Fruit fly (Drosophila melanogaster) whole organism, embryonic: ENCODE results near the gene Cyt-b5-r.
A peak's percentile ranks its signal among the peaks of the same experiment; 100 is the strongest.

Experiments
- Abd-B ChIP-seq: fragments of 200-800 bp; sonication (Bioruptor generic); optimal IDR thresholded peaks from 2 replicates; lab custom pipeline; 2018; ENCODE audit warnings: missing biosample characterization, mild to moderate bottlenecking, missing genetic modification characterization, moderate library complexity
- Antp ChIP-seq: fragments of 200-800 bp; sonication (Bioruptor generic); optimal IDR thresholded peaks from 3 replicates; lab custom pipeline; 2016; ENCODE audit warnings: missing biosample characterization, missing genetic modification characterization
- CG11247 ChIP-seq: fragments of 200-800 bp; sonication (Bioruptor generic); IDR thresholded peaks from 2 replicates; pipeline ENCODE4 v1.3.6; 2022; ENCODE audit warnings: missing biosample characterization, missing genetic modification characterization
- CG11695 ChIP-seq: fragments of 200-800 bp; sonication (Bioruptor generic); IDR thresholded peaks from 3 replicates; pipeline ENCODE4 v1.3.6; 2022; ENCODE audit warnings: missing biosample characterization, missing genetic modification characterization
- CG12219 ChIP-seq: fragments of 200-800 bp; sonication (Bioruptor generic); optimal IDR thresholded peaks from 3 replicates; lab custom pipeline; 2018; ENCODE audit warnings: missing biosample characterization, mild to moderate bottlenecking, missing genetic modification characterization
- CG13287 ChIP-seq: fragments of 200-800 bp; sonication (Bioruptor generic); IDR thresholded peaks from 2 replicates; pipeline ENCODE4 v1.3.6; 2022; ENCODE audit warnings: missing biosample characterization, missing genetic modification characterization; ENCODE audit not compliant: partially characterized antibody
- CG15269 ChIP-seq: fragments of 200-800 bp; sonication (Bioruptor generic); optimal IDR thresholded peaks from 2 replicates; lab custom pipeline; 2018; ENCODE audit warnings: missing biosample characterization, mild to moderate bottlenecking, missing genetic modification characterization, moderate library complexity
- CG15514 ChIP-seq: fragments of 200-800 bp; sonication (Bioruptor generic); optimal IDR thresholded peaks from 3 replicates; lab custom pipeline; 2017; ENCODE audit warnings: missing biosample characterization, missing genetic modification characterization, mild to moderate bottlenecking, moderate library complexity, missing genetic modification reagents
- CG17359 ChIP-seq: fragments of 200-800 bp; sonication (Bioruptor generic); optimal IDR thresholded peaks from 3 replicates; lab custom pipeline; 2018; ENCODE audit warnings: missing biosample characterization, mild to moderate bottlenecking, missing genetic modification characterization, moderate library complexity
- CG18476 ChIP-seq: fragments of 200-800 bp; sonication (Bioruptor generic); optimal IDR thresholded peaks from 2 replicates; lab custom pipeline; 2016; ENCODE audit warnings: missing biosample characterization, mild to moderate bottlenecking, missing genetic modification characterization
- CG2129 ChIP-seq: fragments of 200-800 bp; sonication (Bioruptor generic); IDR thresholded peaks from 2 replicates; pipeline ENCODE4 v1.3.6; 2022; ENCODE audit warnings: missing biosample characterization, missing genetic modification characterization; ENCODE audit not compliant: partially characterized antibody
- CG2199 ChIP-seq: fragments of 200-800 bp; sonication (Bioruptor generic); IDR thresholded peaks from 3 replicates; pipeline ENCODE4 v1.3.6; 2022; ENCODE audit warnings: missing biosample characterization, missing genetic modification characterization
- CG3163 ChIP-seq: fragments of 200-800 bp; sonication (Bioruptor generic); optimal IDR thresholded peaks from 3 replicates; lab custom pipeline; 2016; ENCODE audit warnings: missing biosample characterization, missing genetic modification characterization
- CG3407 ChIP-seq: fragments of 200-800 bp; sonication (Bioruptor generic); optimal IDR thresholded peaks from 2 replicates; lab custom pipeline; 2018; ENCODE audit warnings: missing biosample characterization, mild to moderate bottlenecking, missing genetic modification characterization
- CG34224 ChIP-seq: fragments of 200-800 bp; sonication (Bioruptor generic); IDR thresholded peaks from 3 replicates; pipeline ENCODE4 v1.3.6; 2022; ENCODE audit warnings: missing biosample characterization, missing genetic modification characterization; ENCODE audit not compliant: partially characterized antibody
- CG4404 ChIP-seq: fragments of 200-800 bp; sonication (Bioruptor generic); IDR thresholded peaks from 2 replicates; pipeline ENCODE4 v1.3.6; 2022; ENCODE audit warnings: missing biosample characterization, missing genetic modification characterization
- CG7271 ChIP-seq: fragments of 200-800 bp; sonication (Bioruptor generic); optimal IDR thresholded peaks from 2 replicates; lab custom pipeline; 2018; ENCODE audit warnings: missing biosample characterization, mild to moderate bottlenecking, missing genetic modification characterization, moderate library complexity
- CG7745 ChIP-seq: fragments of 200-800 bp; sonication (Bioruptor generic); optimal IDR thresholded peaks from 2 replicates; lab custom pipeline; 2018; ENCODE audit warnings: missing biosample characterization, mild to moderate bottlenecking, missing genetic modification characterization, moderate library complexity
- CG7839 ChIP-seq: fragments of 200-800 bp; sonication (Bioruptor generic); optimal IDR thresholded peaks from 3 replicates; lab custom pipeline; 2018; ENCODE audit warnings: missing biosample characterization, mild to moderate bottlenecking, missing genetic modification characterization, moderate library complexity
- CG8089 ChIP-seq: fragments of 200-800 bp; sonication (Bioruptor generic); optimal IDR thresholded peaks from 3 replicates; lab custom pipeline; 2016; ENCODE audit warnings: missing biosample characterization, missing genetic modification characterization
- D ChIP-seq, 2 experiments: fragments of 200-800 bp in 1 of 2; fragments of >200 bp in 1 of 2; sonication (Bioruptor generic) in 1 of 2; optimal IDR thresholded peaks; 2 replicates in 1 of 2; 3 replicates in 1 of 2; lab custom pipeline; 2017; ENCODE audit warnings: mild to moderate bottlenecking in 1 of 2, missing biosample characterization in 1 of 2, missing genetic modification characterization in 1 of 2, missing genetic modification reagents in 1 of 2
- D19A ChIP-seq: fragments of 200-800 bp; optimal IDR thresholded peaks from 3 replicates; lab custom pipeline; 2019; ENCODE audit warnings: missing biosample characterization, mild to moderate bottlenecking, missing genetic modification characterization, moderate library complexity
- Gsc ChIP-seq: fragments of 200-800 bp; sonication (Bioruptor generic); IDR thresholded peaks from 2 replicates; pipeline ENCODE4 v1.3.6; 2022; ENCODE audit warnings: missing biosample characterization, missing genetic modification characterization
- Hmr ChIP-seq: fragments of 200-800 bp; sonication (Bioruptor generic); optimal IDR thresholded peaks from 3 replicates; lab custom pipeline; 2017; ENCODE audit warnings: mild to moderate bottlenecking, missing biosample characterization, missing genetic modification reagents, missing genetic modification characterization
- Hsf ChIP-seq: fragments of 200-800 bp; sonication (Bioruptor generic); optimal IDR thresholded peaks from 3 replicates; lab custom pipeline; 2016; ENCODE audit warnings: missing biosample characterization, missing genetic modification characterization
- ac ChIP-seq: fragments of 200-800 bp; sonication (Bioruptor generic); optimal IDR thresholded peaks from 3 replicates; lab custom pipeline; 2017; ENCODE audit warnings: missing biosample characterization, mild to moderate bottlenecking, missing genetic modification characterization
- bab2 ChIP-seq: fragments of 200-800 bp; sonication (Bioruptor generic); optimal IDR thresholded peaks from 2 replicates; lab custom pipeline; 2016; ENCODE audit warnings: missing biosample characterization, missing genetic modification characterization
- bcd ChIP-seq: fragments of 200-800 bp; sonication (Bioruptor generic); optimal IDR thresholded peaks from 2 replicates; lab custom pipeline; 2017; ENCODE audit warnings: missing biosample characterization, mild to moderate bottlenecking, missing genetic modification characterization
- bsh ChIP-seq, 2 experiments: fragments of 200-800 bp; sonication (Bioruptor generic); optimal IDR thresholded peaks; 2 replicates each; lab custom pipeline; 2017 to 2018; ENCODE audit warnings: mild to moderate bottlenecking in 2 of 2, missing biosample characterization in 2 of 2, missing genetic modification characterization in 2 of 2, moderate library complexity in 1 of 2
- cas ChIP-seq: fragments of 200-800 bp; sonication (Bioruptor generic); IDR thresholded peaks from 2 replicates; pipeline ENCODE4 v1.3.6; 2022; ENCODE audit warnings: missing biosample characterization, missing genetic modification characterization
- disco-r ChIP-seq: fragments of 200-800 bp; sonication (Bioruptor generic); optimal IDR thresholded peaks from 2 replicates; lab custom pipeline; 2016; ENCODE audit warnings: missing biosample characterization, missing genetic modification characterization
- eve ChIP-seq, 2 experiments: fragments of >200 bp; optimal IDR thresholded peaks; 2 replicates each; lab custom pipeline; 2017; ENCODE audit warnings: missing biosample characterization in 2 of 2, missing genetic modification characterization in 2 of 2
- gcm ChIP-seq: fragments of 200-800 bp; sonication (Bioruptor generic); optimal IDR thresholded peaks from 2 replicates; lab custom pipeline; 2019; ENCODE audit warnings: missing biosample characterization, mild to moderate bottlenecking, missing genetic modification characterization, moderate library complexity
- grau ChIP-seq: fragments of 200-800 bp; optimal IDR thresholded peaks from 3 replicates; lab custom pipeline; 2019; ENCODE audit warnings: missing biosample characterization, mild to moderate bottlenecking, missing genetic modification characterization, moderate library complexity
- ind ChIP-seq: fragments of 200-800 bp; sonication (Bioruptor generic); optimal IDR thresholded peaks from 3 replicates; lab custom pipeline; 2016; ENCODE audit warnings: missing biosample characterization, missing genetic modification characterization
- jing ChIP-seq: fragments of 200-800 bp; sonication (Bioruptor generic); optimal IDR thresholded peaks from 2 replicates; lab custom pipeline; 2018; ENCODE audit warnings: missing biosample characterization, mild to moderate bottlenecking, missing genetic modification characterization
- lmd ChIP-seq: fragments of 200-800 bp; sonication (Bioruptor generic); IDR thresholded peaks from 2 replicates; pipeline ENCODE4 v1.3.6; 2022; ENCODE audit warnings: missing biosample characterization, missing genetic modification characterization
- mld ChIP-seq: fragments of 200-800 bp; sonication (Bioruptor generic); IDR thresholded peaks from 3 replicates; pipeline ENCODE4 v1.3.6; 2022; ENCODE audit warnings: missing biosample characterization, missing genetic modification characterization; ENCODE audit not compliant: partially characterized antibody
- p53 ChIP-seq: fragments of 200-800 bp; sonication (Bioruptor generic); optimal IDR thresholded peaks from 2 replicates; lab custom pipeline; 2016; ENCODE audit warnings: missing biosample characterization, missing genetic modification characterization
- pb ChIP-seq: fragments of 200-800 bp; sonication (Bioruptor generic); optimal IDR thresholded peaks from 3 replicates; lab custom pipeline; 2016; ENCODE audit warnings: missing biosample characterization, missing genetic modification characterization
- run ChIP-seq: fragments of 200-800 bp; sonication (Bioruptor generic); optimal IDR thresholded peaks from 3 replicates; lab custom pipeline; 2018; ENCODE audit warnings: missing biosample characterization, mild to moderate bottlenecking, missing genetic modification characterization
- sc ChIP-seq, 3 experiments: fragments of >200 bp in 2 of 3; fragments of 200-800 bp in 1 of 3; sonication (Bioruptor generic) in 1 of 3; optimal IDR thresholded peaks; 2 replicates in 2 of 3; 3 replicates in 1 of 3; lab custom pipeline; 2017; ENCODE audit warnings: mild to moderate bottlenecking in 1 of 3, missing biosample characterization in 1 of 3, missing genetic modification characterization in 1 of 3, missing genetic modification reagents in 1 of 3
- seq ChIP-seq: fragments of 200-800 bp; sonication (Bioruptor generic); IDR thresholded peaks from 2 replicates; pipeline ENCODE4 v1.3.6; 2022; ENCODE audit warnings: missing biosample characterization, missing genetic modification characterization
- sim ChIP-seq: fragments of 200-800 bp; sonication (Bioruptor generic); IDR thresholded peaks from 2 replicates; pipeline ENCODE4 v1.3.6; 2022; ENCODE audit warnings: missing biosample characterization, missing genetic modification characterization
- so ChIP-seq: fragments of 200-800 bp; sonication (Bioruptor generic); IDR thresholded peaks from 3 replicates; pipeline ENCODE4 v1.3.6; 2022; ENCODE audit warnings: missing biosample characterization, missing genetic modification characterization
- stwl ChIP-seq: fragments of 200-800 bp; sonication (Bioruptor generic); optimal IDR thresholded peaks from 3 replicates; lab custom pipeline; 2018; ENCODE audit warnings: missing biosample characterization, mild to moderate bottlenecking, missing genetic modification characterization, moderate library complexity
- tup ChIP-seq: fragments of 200-800 bp; sonication (Bioruptor generic); optimal IDR thresholded peaks from 2 replicates; lab custom pipeline; 2016; ENCODE audit warnings: missing biosample characterization, mild to moderate bottlenecking, missing genetic modification characterization, moderate library complexity
- zen ChIP-seq: fragments of 200-800 bp; sonication (Bioruptor generic); optimal IDR thresholded peaks from 3 replicates; lab custom pipeline; 2018; ENCODE audit warnings: missing biosample characterization, mild to moderate bottlenecking, missing genetic modification characterization, moderate library complexity
- zfh2 ChIP-seq: fragments of 200-800 bp; sonication (Bioruptor generic); optimal IDR thresholded peaks from 2 replicates; lab custom pipeline; 2016; ENCODE audit warnings: missing biosample characterization, missing genetic modification characterization

Cyt-b5-r gene

dm6 chr2L:16826872-16827506 is 36.5 kb upstream of the Cyt-b5-r start, which contains the start of gene AspRS-m (continued):
- TF ChIP-seq mld (GFP tag; lab: Robert Waterston, UW), result peak; percentile 68; the same call in 2 of the 3 replicates
- TF ChIP-seq Hmr (GFP tag; lab: Kevin White, UChicago), result no peak
- no peak for TF ChIP-seq zfh2 (GFP tag; lab: Kevin White, UChicago)
- TF ChIP-seq p53, result no peak
- no peak for TF ChIP-seq disco-r
- no peak for TF ChIP-seq bcd (GFP tag; lab: Kevin White, UChicago)
- no peak for TF ChIP-seq pb (GFP tag; lab: Kevin White, UChicago)
- TF ChIP-seq sim, result no peak
- no peak for TF ChIP-seq CG11695 (GFP tag; lab: Robert Waterston, UW)
- TF ChIP-seq Gsc (GFP tag; lab: Robert Waterston, UW), result no peak
- peak; percentile 77 for TF ChIP-seq CG2129 (GFP tag; lab: Robert Waterston, UW)
- no peak for TF ChIP-seq bsh (GFP tag; optimal IDR thresholded peaks at IDR 0.05; lab: Kevin White, UChicago)
- TF ChIP-seq Hsf (GFP tag; lab: Kevin White, UChicago), result peak; percentile 24
- peak; percentile 66 for TF ChIP-seq stwl (tag; lab: Kevin White, UChicago)
- no peak for TF ChIP-seq sc (optimal IDR thresholded peaks at IDR 0.05; lab: Kevin White, UChicago)
- no peak for TF ChIP-seq sc (GFP tag; optimal IDR thresholded peaks at IDR 0.05; lab: Kevin White, UChicago)
- no peak for TF ChIP-seq cas (GFP tag; lab: Robert Waterston, UW)
- no peak for TF ChIP-seq CG4404 (GFP tag; lab: Robert Waterston, UW)
- no peak for TF ChIP-seq gcm
- TF ChIP-seq zen (tag; lab: Kevin White, UChicago), result peak; percentile 18
- TF ChIP-seq bab2 (GFP tag; lab: Kevin White, UChicago), result no peak
- TF ChIP-seq Antp (GFP tag; lab: Kevin White, UChicago), result no peak
- TF ChIP-seq ind (GFP tag; lab: Kevin White, UChicago), result peak; percentile 17
- no peak for TF ChIP-seq jing (GFP tag; lab: Kevin White, UChicago)
- no peak for TF ChIP-seq D (optimal IDR thresholded peaks at IDR 0.05; lab: Kevin White, UChicago)
- TF ChIP-seq D (GFP tag; optimal IDR thresholded peaks at IDR 0.05; lab: Kevin White, UChicago), result no peak
- no peak for TF ChIP-seq Abd-B (GFP tag; lab: Kevin White, UChicago)
- TF ChIP-seq CG18476 (GFP tag; lab: Kevin White, UChicago), result no peak
- no peak for TF ChIP-seq CG3163 (GFP tag; lab: Kevin White, UChicago)
- no peak for TF ChIP-seq CG15514
- TF ChIP-seq CG12219 (GFP tag; lab: Kevin White, UChicago), result no peak
- TF ChIP-seq CG11247, result no peak
- TF ChIP-seq tup, result no peak
- no peak for TF ChIP-seq so
- no peak for TF ChIP-seq CG7839
- no peak for TF ChIP-seq CG15269
- TF ChIP-seq grau (tag; lab: Kevin White, UChicago), result no peak
- peak; percentile 76 for TF ChIP-seq CG34224 (GFP tag; lab: Robert Waterston, UW)
- no peak for TF ChIP-seq CG3407 (GFP tag; lab: Kevin White, UChicago)
- no peak for TF ChIP-seq CG8089 (GFP tag; lab: Kevin White, UChicago)
- no peak for TF ChIP-seq CG17359 (tag; lab: Kevin White, UChicago)
- no peak for TF ChIP-seq CG7745 (tag; lab: Kevin White, UChicago)
- no peak for TF ChIP-seq D19A (tag; lab: Kevin White, UChicago)
- no peak for TF ChIP-seq lmd
- TF ChIP-seq run (tag; lab: Kevin White, UChicago), result no peak
- TF ChIP-seq CG7271 (tag; lab: Kevin White, UChicago), result no peak
- TF ChIP-seq seq, result no peak
- no peak for TF ChIP-seq eve (GFP tag; optimal IDR thresholded peaks at IDR 0.05; lab: Kevin White, UChicago)
- peak; percentile 88 for TF ChIP-seq CG13287 (GFP tag; lab: Robert Waterston, UW)
- TF ChIP-seq ac (GFP tag; lab: Kevin White, UChicago), result no peak
- TF ChIP-seq CG2199 (GFP tag; lab: Robert Waterston, UW), result no peak
